Worm (Caenorhabditis elegans) whole organism, late embryonic: Measurements from ENCODE around the gene C43F9.5.

Source experiments
- fkh-10 ChIP-seq: fragments of 150-350 bp; optimal IDR thresholded peaks from 2 replicates; lab custom pipeline; 2014; ENCODE audit warnings: missing biosample characterization, missing genetic modification reagents, missing genetic modification characterization
- hlh-8 ChIP-seq: sonication (generic microtip); optimal IDR thresholded peaks from 2 replicates; lab custom pipeline; 2016; ENCODE audit warnings: missing genotype, missing genetic modification characterization, missing compliant biosample characterization
- pqm-1 ChIP-seq: sonication (generic microtip); optimal IDR thresholded peaks from 2 replicates; lab custom pipeline; 2016; ENCODE audit warnings: missing genetic modification characterization, missing compliant biosample characterization
- tbx-2 ChIP-seq: sonication (generic microtip); optimal IDR thresholded peaks from 2 replicates; lab custom pipeline; 2016; ENCODE audit warnings: missing genetic modification characterization, missing compliant biosample characterization

- no peak for TF ChIP-seq pqm-1 (tag; lab: Kevin White, UChicago)
- TF ChIP-seq fkh-10: no peak
- no peak for TF ChIP-seq tbx-2 (tag; lab: Kevin White, UChicago)
- TF ChIP-seq hlh-8: no peak
Observed at ce11 chrIV:10596505-10596904, 6.0 kb upstream of the C43F9.5 start, which contains the start of gene C43F9.11.
